Fruit fly (Drosophila melanogaster): ENCODE results near the gene CG31446.

CG31446 gene

dm6 chr3R:15651770-15652410 lies 41.0 kb upstream of the CG31446 start (continued):
- no peak for TF ChIP-seq z (GFP tag; IDR thresholded peaks at IDR 0.05)
- peak; percentile 12 for TF ChIP-seq Xbp1 (GFP tag; optimal IDR thresholded peaks at IDR 0.05)
- no peak for TF ChIP-seq CG14667 (GFP tag; IDR thresholded peaks at IDR 0.05)
- 0 out of 2 replicates have a peak, but pooled peaks have one; percentile 29 for TF ChIP-seq Ptx1 (GFP tag; IDR thresholded peaks at IDR 0.05)
- no peak for TF ChIP-seq slou (GFP tag; optimal IDR thresholded peaks at IDR 0.05)
- peak; percentile 62 for TF ChIP-seq CG8944 (GFP tag; optimal IDR thresholded peaks at IDR 0.05)
- peak; percentile 45 for TF ChIP-seq dmrt99B (tag; optimal IDR thresholded peaks at IDR 0.05)
- no peak for TF ChIP-seq Atf3 (GFP tag; optimal IDR thresholded peaks at IDR 0.05)
- no peak for TF ChIP-seq CG33213 (GFP tag; optimal IDR thresholded peaks at IDR 0.05)
- TF ChIP-seq fu2 (GFP tag; optimal IDR thresholded peaks at IDR 0.05): no peak
- TF ChIP-seq CG14860 (GFP tag; IDR thresholded peaks at IDR 0.05; ENCODE audit: partially characterized antibody): 0 out of 3 replicates have a peak, but pooled peaks have one; percentile 17
- TF ChIP-seq Hsf (GFP tag; optimal IDR thresholded peaks at IDR 0.05): no peak
- no peak for TF ChIP-seq pita (GFP tag; optimal IDR thresholded peaks at IDR 0.05)
- no peak for TF ChIP-seq bbx (GFP tag; IDR thresholded peaks at IDR 0.05; ENCODE audit: partially characterized antibody)
- no peak for TF ChIP-seq CG11247 (GFP tag; IDR thresholded peaks at IDR 0.05)
- TF ChIP-seq Sry-δ (GFP tag; optimal IDR thresholded peaks at IDR 0.05): peak; percentile 19
- TF ChIP-seq Spps (tag; optimal IDR thresholded peaks at IDR 0.05): peak; percentile 68
- no peak for TF ChIP-seq CG3163 (GFP tag; optimal IDR thresholded peaks at IDR 0.05)
- TF ChIP-seq CG14965 (GFP tag; optimal IDR thresholded peaks at IDR 0.05; ENCODE audit: borderline replicate concordance): no peak
- TF ChIP-seq E2f2 (GFP tag; IDR thresholded peaks at IDR 0.05): no peak
- no peak for TF ChIP-seq sug (tag; optimal IDR thresholded peaks at IDR 0.05)
- peak; percentile 73 for TF ChIP-seq CG9727 (GFP tag; optimal IDR thresholded peaks at IDR 0.05)
- no peak for TF ChIP-seq CG42726 (GFP tag; IDR thresholded peaks at IDR 0.05; ENCODE audit: partially characterized antibody)
- TF ChIP-seq CG43689 (GFP tag; IDR thresholded peaks at IDR 0.05): no peak
- no peak for TF ChIP-seq CG15601 (tag; optimal IDR thresholded peaks at IDR 0.05)
- no peak for TF ChIP-seq Fer3 (tag; optimal IDR thresholded peaks at IDR 0.05)
- peak; percentile 38 for TF ChIP-seq az2 (GFP tag; optimal IDR thresholded peaks at IDR 0.05)
- no peak for TF ChIP-seq Dip2 (GFP tag; IDR thresholded peaks at IDR 0.05)
- peak; percentile 92 for TF ChIP-seq nom (GFP tag; optimal IDR thresholded peaks at IDR 0.05)
- TF ChIP-seq tx (GFP tag; optimal IDR thresholded peaks at IDR 0.05): no peak
- no peak for TF ChIP-seq al (GFP tag; IDR thresholded peaks at IDR 0.05)
- no peak for TF ChIP-seq toy (GFP tag; IDR thresholded peaks at IDR 0.05)
- TF ChIP-seq CG15269 (tag; optimal IDR thresholded peaks at IDR 0.05): no peak
- peak; percentile 63; the same call in 1 of the 3 replicates for TF ChIP-seq otp (GFP tag; IDR thresholded peaks at IDR 0.05)
- no peak for TF ChIP-seq Hey (tag; optimal IDR thresholded peaks at IDR 0.05)
- TF ChIP-seq chinmo (GFP tag; IDR thresholded peaks at IDR 0.05; ENCODE audit: partially characterized antibody): no peak
- TF ChIP-seq CG3726 (GFP tag; IDR thresholded peaks at IDR 0.05): peak; percentile 47; the same call in 1 of the 3 replicates
- TF ChIP-seq CG4282 (GFP tag; optimal IDR thresholded peaks at IDR 0.05): peak; percentile 45
- no peak for TF ChIP-seq HHEX (GFP tag; optimal IDR thresholded peaks at IDR 0.05)
- TF ChIP-seq CG2199 (GFP tag; IDR thresholded peaks at IDR 0.05): peak; percentile 51; the same call in 1 of the 3 replicates
- no peak for TF ChIP-seq crc (GFP tag; optimal IDR thresholded peaks at IDR 0.05)
- no peak for TF ChIP-seq pros (GFP tag; optimal IDR thresholded peaks at IDR 0.05)
- no peak for TF ChIP-seq slbo (GFP tag; IDR thresholded peaks at IDR 0.05)
- TF ChIP-seq CG2116 (GFP tag; optimal IDR thresholded peaks at IDR 0.05): no peak
- no peak for TF ChIP-seq CG5180 (GFP tag; optimal IDR thresholded peaks at IDR 0.05)
- peak; percentile 33; the same call in 1 of the 2 replicates for TF ChIP-seq stc (GFP tag; IDR thresholded peaks at IDR 0.05)
- peak; percentile 46 for TF ChIP-seq CG17359 (tag; optimal IDR thresholded peaks at IDR 0.05)
- no peak for TF ChIP-seq Usf (GFP tag; optimal IDR thresholded peaks at IDR 0.05)
- no peak for TF ChIP-seq CG18619 (GFP tag; optimal IDR thresholded peaks at IDR 0.05)
- peak; percentile 44 for TF ChIP-seq Chrac-16 (GFP tag; optimal IDR thresholded peaks at IDR 0.05)

Measured in whole organism, embryonic.